Fruit fly (Drosophila melanogaster): ENCODE measurements around the gene Fer1.

Fer1 gene

dm6 chr3R:7122172-7123072 lies 13.6 kb upstream of the Fer1 start (continued):
- TF ChIP-seq CG13424 (tag; optimal IDR thresholded peaks at IDR 0.05) = no peak
- no peak for TF ChIP-seq Asciz (GFP tag; optimal IDR thresholded peaks at IDR 0.05)
- TF ChIP-seq CG3995 (GFP tag; optimal IDR thresholded peaks at IDR 0.05) = no peak
- no peak for TF ChIP-seq CG2202 (tag; optimal IDR thresholded peaks at IDR 0.05)
- no peak for TF ChIP-seq CG10267 (tag; optimal IDR thresholded peaks at IDR 0.05)
- TF ChIP-seq CG18599 (GFP tag; optimal IDR thresholded peaks at IDR 0.05) = peak; percentile 19
- TF ChIP-seq ewg (GFP tag; optimal IDR thresholded peaks at IDR 0.05) = no peak
- no peak; the same call in 3 of the 4 replicates for TF ChIP-seq Dll (GFP tag; IDR thresholded peaks at IDR 0.05; ENCODE audit: partially characterized antibody)
- no peak for TF ChIP-seq CG11398 (GFP tag; optimal IDR thresholded peaks at IDR 0.05)
- TF ChIP-seq CG15073 (GFP tag; optimal IDR thresholded peaks at IDR 0.05) = no peak
- peak; percentile 6 for TF ChIP-seq CG18011 (GFP tag; optimal IDR thresholded peaks at IDR 0.05)
- TF ChIP-seq TFAM (GFP tag; optimal IDR thresholded peaks at IDR 0.05) = no peak
- TF ChIP-seq unc-4 (GFP tag; IDR thresholded peaks at IDR 0.05; ENCODE audit: partially characterized antibody) = no peak
- no peak for TF ChIP-seq CG34422 (GFP tag; IDR thresholded peaks at IDR 0.05)
- no peak for TF ChIP-seq sc (optimal IDR thresholded peaks at IDR 0.05)
- no peak for TF ChIP-seq sc (GFP tag; optimal IDR thresholded peaks at IDR 0.05)
- TF ChIP-seq inv (GFP tag; IDR thresholded peaks at IDR 0.05; ENCODE audit: partially characterized antibody) = no peak
- TF ChIP-seq CG16779 (GFP tag; IDR thresholded peaks at IDR 0.05) = no peak
- no peak for TF ChIP-seq CG12942 (GFP tag; optimal IDR thresholded peaks at IDR 0.05)
- peak; percentile 12 for TF ChIP-seq CG18764 (GFP tag; optimal IDR thresholded peaks at IDR 0.05)
- TF ChIP-seq Hr3 (GFP tag; optimal IDR thresholded peaks at IDR 0.05) = peak; percentile 52
- no peak for TF ChIP-seq CG14667 (GFP tag; IDR thresholded peaks at IDR 0.05)
- TF ChIP-seq CG2712 (tag; optimal IDR thresholded peaks at IDR 0.05) = no peak
- no peak for TF ChIP-seq CG8944 (GFP tag; optimal IDR thresholded peaks at IDR 0.05)
- TF ChIP-seq CG8478 (optimal IDR thresholded peaks at IDR 0.05) = no peak
- TF ChIP-seq pan (optimal IDR thresholded peaks at IDR 0.05) = no peak
- peak in 1 of 2 experiments; percentile 42 for TF ChIP-seq pan (GFP tag; optimal IDR thresholded peaks at IDR 0.05 in 1 of 2, IDR thresholded peaks at IDR 0.05 in 1 of 2)
- no peak for TF ChIP-seq hth (optimal IDR thresholded peaks at IDR 0.05)
- no peak for TF ChIP-seq eyg (GFP tag; optimal IDR thresholded peaks at IDR 0.05)
- TF ChIP-seq Hr78 (GFP tag; optimal IDR thresholded peaks at IDR 0.05) = peak in 1 of 2 experiments; percentile 8
- no peak for TF ChIP-seq CG7987 (GFP tag; optimal IDR thresholded peaks at IDR 0.05)
- no peak for TF ChIP-seq so (GFP tag; IDR thresholded peaks at IDR 0.05)
- no peak for TF ChIP-seq run (tag; optimal IDR thresholded peaks at IDR 0.05)
- TF ChIP-seq CrebB (tag; optimal IDR thresholded peaks at IDR 0.05) = no peak
- TF ChIP-seq slbo (GFP tag; IDR thresholded peaks at IDR 0.05) = no peak
- 0 out of 3 replicates have a peak, but pooled peaks have one; percentile 15 for TF ChIP-seq row (GFP tag; IDR thresholded peaks at IDR 0.05)
- no peak for TF ChIP-seq CG34376 (GFP tag; optimal IDR thresholded peaks at IDR 0.05)
- no peak for TF ChIP-seq nom (GFP tag; optimal IDR thresholded peaks at IDR 0.05)
- TF ChIP-seq exex (tag; optimal IDR thresholded peaks at IDR 0.05) = peak; percentile 42
- TF ChIP-seq salm (tag; optimal IDR thresholded peaks at IDR 0.05) = no peak
- TF ChIP-seq fd102C (GFP tag; optimal IDR thresholded peaks at IDR 0.05) = no peak
- TF ChIP-seq ssp (GFP tag; IDR thresholded peaks at IDR 0.05) = no peak
- TF ChIP-seq CG17802 (tag; optimal IDR thresholded peaks at IDR 0.05) = peak; percentile 18
- no peak for TF ChIP-seq Antp (GFP tag; optimal IDR thresholded peaks at IDR 0.05)
- no peak for TF ChIP-seq nerfin-2 (GFP tag; IDR thresholded peaks at IDR 0.05; ENCODE audit: partially characterized antibody)
- TF ChIP-seq CG17328 (GFP tag; IDR thresholded peaks at IDR 0.05) = no peak
- no peak for TF ChIP-seq her (GFP tag; optimal IDR thresholded peaks at IDR 0.05)
- no peak for TF ChIP-seq prd (optimal IDR thresholded peaks at IDR 0.05)
- no peak for TF ChIP-seq prd (GFP tag; IDR thresholded peaks at IDR 0.05)
- no peak for TF ChIP-seq bbx (GFP tag; IDR thresholded peaks at IDR 0.05; ENCODE audit: partially characterized antibody)

All from whole organism, embryonic.